Worm (Caenorhabditis elegans) whole organism, mixed stage, embryonic: ENCODE results near the gene R05F9.9.

Source experiments
- M03D4.4 ChIP-seq: sonication (generic microtip); optimal IDR thresholded peaks from 2 replicates; lab custom pipeline; 2017; ENCODE audit warnings: mild to moderate bottlenecking, missing genetic modification characterization, missing compliant biosample characterization
- bed-3 ChIP-seq: fragments of 200-800 bp; sonication (Bioruptor generic); optimal IDR thresholded peaks from 3 replicates; lab custom pipeline; 2018; ENCODE audit warnings: mild to moderate bottlenecking, missing genetic modification characterization, moderate library complexity, missing compliant biosample characterization
- blmp-1 ChIP-seq: fragments of 150-350 bp; optimal IDR thresholded peaks from 2 replicates; lab custom pipeline; 2014; ENCODE audit warnings: missing biosample characterization, missing genetic modification characterization
- ceh-39 ChIP-seq: fragments of 150-350 bp; optimal IDR thresholded peaks from 2 replicates; lab custom pipeline; 2014; ENCODE audit warnings: missing biosample characterization, missing genetic modification characterization
- ceh-43 ChIP-seq: fragments of 200-800 bp; sonication (Bioruptor generic); optimal IDR thresholded peaks from 2 replicates; lab custom pipeline; 2018; ENCODE audit warnings: mild to moderate bottlenecking, missing genetic modification characterization, moderate library complexity, missing compliant biosample characterization
- ceh-83 ChIP-seq: fragments of 200-800 bp; sonication (Bioruptor generic); optimal IDR thresholded peaks from 2 replicates; lab custom pipeline; 2018; ENCODE audit warnings: mild to moderate bottlenecking, missing genetic modification characterization, missing compliant biosample characterization
- elt-1 ChIP-seq: sonication (generic microtip); optimal IDR thresholded peaks from 2 replicates; lab custom pipeline; 2017; ENCODE audit warnings: missing genetic modification characterization, mild to moderate bottlenecking, missing compliant biosample characterization, antibody characterized with exemption, moderate library complexity, borderline replicate concordance; ENCODE audit not compliant: insufficient read depth
- elt-3 ChIP-seq: fragments of 150-350 bp; optimal IDR thresholded peaks from 2 replicates; lab custom pipeline; 2014; ENCODE audit warnings: missing biosample characterization, missing genetic modification characterization
- flh-1 ChIP-seq: fragments of 200-800 bp; sonication (Bioruptor generic); optimal IDR thresholded peaks from 2 replicates; lab custom pipeline; 2018; ENCODE audit warnings: mild to moderate bottlenecking, missing genetic modification characterization, moderate library complexity, missing compliant biosample characterization
- ham-2 ChIP-seq: fragments of 200-800 bp; sonication (Bioruptor generic); optimal IDR thresholded peaks from 2 replicates; lab custom pipeline; 2018; ENCODE audit warnings: mild to moderate bottlenecking, missing genetic modification characterization, missing compliant biosample characterization
- hlh-1 ChIP-seq: fragments of 150-350 bp; optimal IDR thresholded peaks from 2 replicates; lab custom pipeline; 2014; ENCODE audit warnings: missing biosample characterization, missing genetic modification reagents, missing genetic modification characterization
- lin-13 ChIP-seq: fragments of 150-350 bp; optimal IDR thresholded peaks from 2 replicates; lab custom pipeline; 2014; ENCODE audit warnings: missing biosample characterization, missing genetic modification characterization
- lin-32 ChIP-seq: fragments of 200-800 bp; sonication (Bioruptor generic); optimal IDR thresholded peaks from 2 replicates; lab custom pipeline; 2018; ENCODE audit warnings: mild to moderate bottlenecking, missing genetic modification characterization, missing compliant biosample characterization
- lsy-2 ChIP-seq: fragments of 150-350 bp; optimal IDR thresholded peaks from 2 replicates; lab custom pipeline; 2014; ENCODE audit warnings: missing biosample characterization, missing genetic modification characterization
- mab-5 ChIP-seq: fragments of 150-350 bp; optimal IDR thresholded peaks from 2 replicates; lab custom pipeline; 2014; ENCODE audit warnings: missing biosample characterization, missing genetic modification characterization
- mep-1 ChIP-seq: fragments of 150-350 bp; optimal IDR thresholded peaks from 2 replicates; lab custom pipeline; 2017; ENCODE audit warnings: missing biosample characterization, missing genetic modification reagents, missing genetic modification characterization, inconsistent platforms
- mls-2 ChIP-seq: sonication (generic microtip); optimal IDR thresholded peaks from 2 replicates; lab custom pipeline; 2016; ENCODE audit warnings: mild to moderate bottlenecking, missing genetic modification characterization, moderate library complexity, missing compliant biosample characterization
- nhr-12 ChIP-seq: fragments of 150-350 bp; optimal IDR thresholded peaks from 2 replicates; lab custom pipeline; 2014; ENCODE audit warnings: missing biosample characterization, missing genetic modification characterization
- nhr-2 ChIP-seq: fragments of 150-350 bp; optimal IDR thresholded peaks from 2 replicates; lab custom pipeline; 2014; ENCODE audit warnings: missing biosample characterization, missing genetic modification characterization
- nhr-237 ChIP-seq: fragments of 150-350 bp; optimal IDR thresholded peaks from 2 replicates; lab custom pipeline; 2014; ENCODE audit warnings: missing biosample characterization, missing genetic modification characterization
- nhr-76 ChIP-seq: sonication (generic microtip); optimal IDR thresholded peaks from 2 replicates; lab custom pipeline; 2017; ENCODE audit warnings: missing biosample characterization, missing genetic modification characterization
- pha-4 ChIP-seq: fragments of 150-350 bp; optimal IDR thresholded peaks from 2 replicates; lab custom pipeline; 2018; ENCODE audit warnings: missing biosample characterization, missing genetic modification reagents, missing genetic modification characterization
- snpc-4 ChIP-seq: fragments of 150-350 bp; optimal IDR thresholded peaks from 2 replicates; lab custom pipeline; 2014; ENCODE audit warnings: missing biosample characterization, missing genetic modification characterization
- sptf-1 ChIP-seq: sonication (generic microtip); optimal IDR thresholded peaks from 2 replicates; lab custom pipeline; 2017; ENCODE audit warnings: mild to moderate bottlenecking, missing genetic modification characterization, moderate library complexity, missing compliant biosample characterization
- tbx-8 ChIP-seq: fragments of 200-800 bp; sonication (Bioruptor generic); optimal IDR thresholded peaks from 2 replicates; lab custom pipeline; 2018; ENCODE audit warnings: mild to moderate bottlenecking, missing genetic modification characterization, moderate library complexity, missing compliant biosample characterization
- unc-39 ChIP-seq: fragments of 150-350 bp; optimal IDR thresholded peaks from 2 replicates; lab custom pipeline; 2014; ENCODE audit warnings: missing biosample characterization, missing genetic modification characterization
- zip-8 ChIP-seq: fragments of 150-350 bp; optimal IDR thresholded peaks from 2 replicates; lab custom pipeline; 2014; ENCODE audit warnings: missing biosample characterization, missing genetic modification characterization
- ztf-11 ChIP-seq: fragments of 150-350 bp; optimal IDR thresholded peaks from 2 replicates; lab custom pipeline; 2014; ENCODE audit warnings: missing biosample characterization, missing genetic modification characterization

Gene R05F9.9

ce11 chrII:4882498-4882897 is 19.4 kb downstream of the R05F9.9 start:
- TF ChIP-seq mab-5 (no peak), hlh-1 (tag; lab: Kevin White, UChicago) (no peak), ztf-11 (tag; lab: Kevin White, UChicago) (no peak), lin-13 (tag; lab: Kevin White, UChicago) (no peak), nhr-2 (tag; lab: Kevin White, UChicago) (no peak), mep-1 (tag; lab: Kevin White, UChicago) (no peak), M03D4.4 (no peak)

ce11 chrII:4881727-4882126 is 20.2 kb downstream of the R05F9.9 start, which contains the start of gene gst-7:
gst-7 (plus strand) TSS chrII:4882062.
- no peak for TF ChIP-seq blmp-1 (tag; lab: Kevin White, UChicago)
- peak; percentile 31 for TF ChIP-seq pha-4 (tag; lab: Kevin White, UChicago)
- TF ChIP-seq tbx-8 (GFP tag; lab: Kevin White, UChicago), result no peak

- no peak for TF ChIP-seq mep-1 (tag; lab: Kevin White, UChicago)
- no peak for TF ChIP-seq ceh-83 (GFP tag; lab: Kevin White, UChicago)
- TF ChIP-seq ham-2 (GFP tag; lab: Kevin White, UChicago), result no peak
- TF ChIP-seq nhr-2 (tag; lab: Kevin White, UChicago), result no peak
- TF ChIP-seq mab-5, result no peak
- no peak for TF ChIP-seq zip-8 (tag; lab: Kevin White, UChicago)
- TF ChIP-seq nhr-12 (tag; lab: Kevin White, UChicago), result no peak
- no peak for TF ChIP-seq ztf-11 (tag; lab: Kevin White, UChicago)
- TF ChIP-seq bed-3 (GFP tag; lab: Kevin White, UChicago), result no peak
- no peak for TF ChIP-seq snpc-4 (tag; lab: Kevin White, UChicago)
- TF ChIP-seq unc-39 (tag; lab: Kevin White, UChicago), result no peak
- no peak for TF ChIP-seq lin-13 (tag; lab: Kevin White, UChicago)
- TF ChIP-seq, all 35 proteins: peak for 0
Measured at ce11 chrII:4879629-4880028, 22.3 kb downstream of the R05F9.9 start, which contains the start of gene gst-6. gst-6 (plus strand) TSS chrII:4879891.

ce11 chrII:4876091-4876490 is 25.8 kb downstream of the R05F9.9 start, which contains the start of gene F11G11.13:
F11G11.13 (minus strand) TSS chrII:4876179.
- no peak for TF ChIP-seq lsy-2 (tag; lab: Kevin White, UChicago)
- TF ChIP-seq, all 35 proteins: peak for 0

ce11 chrII:4874335-4874861 is 27.5 kb downstream of the R05F9.9 start, which contains the start of gene F11G11.15:
F11G11.15 (plus strand) TSS chrII:4874845.
- TF ChIP-seq ceh-83 (GFP tag; lab: Kevin White, UChicago) (no peak), mls-2 (tag; lab: Kevin White, UChicago) (no peak), elt-1 (no peak), flh-1 (no peak), lin-32 (GFP tag; lab: Kevin White, UChicago) (no peak), pha-4 (tag; lab: Kevin White, UChicago) (no peak), mep-1 (tag; lab: Kevin White, UChicago) (no peak), ham-2 (GFP tag; lab: Kevin White, UChicago) (no peak), sptf-1 (no peak), ceh-43 (GFP tag; lab: Kevin White, UChicago) (no peak), unc-39 (tag; lab: Kevin White, UChicago) (no peak), zip-8 (tag; lab: Kevin White, UChicago) (no peak)

- TF ChIP-seq ceh-83 (GFP tag; lab: Kevin White, UChicago), result no peak
- no peak for TF ChIP-seq nhr-237
- no peak for TF ChIP-seq nhr-12 (tag; lab: Kevin White, UChicago)
- no peak for TF ChIP-seq ceh-43 (GFP tag; lab: Kevin White, UChicago)
- no peak for TF ChIP-seq lin-32 (GFP tag; lab: Kevin White, UChicago)
- TF ChIP-seq ztf-11 (tag; lab: Kevin White, UChicago), result no peak
- TF ChIP-seq bed-3 (GFP tag; lab: Kevin White, UChicago), result no peak
Measured at ce11 chrII:4873029-4873428, 28.9 kb downstream of the R05F9.9 start, which contains the start of gene col-73. col-73 (minus strand) TSS chrII:4873129.

- TF ChIP-seq bed-3 (GFP tag; lab: Kevin White, UChicago), result no peak
- no peak for TF ChIP-seq zip-8 (tag; lab: Kevin White, UChicago)
- no peak for TF ChIP-seq snpc-4 (tag; lab: Kevin White, UChicago)
- TF ChIP-seq unc-39 (tag; lab: Kevin White, UChicago), result no peak
- no peak for TF ChIP-seq nhr-12 (tag; lab: Kevin White, UChicago)
- no peak for TF ChIP-seq nhr-76 (tag; lab: Kevin White, UChicago)
- TF ChIP-seq elt-3, result no peak
- no peak for TF ChIP-seq nhr-2 (tag; lab: Kevin White, UChicago)
- TF ChIP-seq mls-2 (tag; lab: Kevin White, UChicago), result no peak
- no peak for TF ChIP-seq ceh-39 (tag; lab: Kevin White, UChicago)
- no peak for TF ChIP-seq ceh-43 (GFP tag; lab: Kevin White, UChicago)
Measured at ce11 chrII:4871834-4872233, 30.1 kb downstream of the R05F9.9 start.
